Fruit fly (Drosophila melanogaster) Kc167 (cell line): Measurements from ENCODE around the gene Wnk.

Source experiments
- Myc ChIP-seq: fragments of >200 bp; optimal IDR thresholded peaks from 2 replicates; lab custom pipeline; 2017; ENCODE audit warnings: missing external identifiers
- Sin3A ChIP-seq: fragments of >200 bp; optimal IDR thresholded peaks from 2 replicates; lab custom pipeline; 2018; ENCODE audit warnings: missing external identifiers
- h ChIP-seq: fragments of >200 bp; optimal IDR thresholded peaks from 3 replicates; lab custom pipeline; 2018; ENCODE audit warnings: missing external identifiers
- insv ChIP-seq: fragments of >200 bp; optimal IDR thresholded peaks from 3 replicates; lab custom pipeline; 2018; ENCODE audit warnings: missing external identifiers
- psq ChIP-seq: fragments of >200 bp; optimal IDR thresholded peaks from 2 replicates; lab custom pipeline; 2017; ENCODE audit warnings: missing external identifiers
- ttk ChIP-seq: sonication (Bioruptor generic); optimal IDR thresholded peaks from 2 replicates; lab custom pipeline; 2017; ENCODE audit warnings: missing external identifiers

dm6 chr3L:21539245-21540196, 15.2 kb downstream of the Wnk start, which contains the start of the genes COX8 and VhaM9.7-b:
- TF ChIP-seq psq (lab: Kevin White, UChicago) (no peak), h (no peak), Sin3A (lab: Kevin White, UChicago) (no peak), ttk (no peak), Myc (lab: Kevin White, UChicago) (no peak), insv (lab: Kevin White, UChicago) (no peak)
